Worm (Caenorhabditis elegans): ENCODE results near the gene T28C12.2.

The T28C12.2 gene

DNA sequence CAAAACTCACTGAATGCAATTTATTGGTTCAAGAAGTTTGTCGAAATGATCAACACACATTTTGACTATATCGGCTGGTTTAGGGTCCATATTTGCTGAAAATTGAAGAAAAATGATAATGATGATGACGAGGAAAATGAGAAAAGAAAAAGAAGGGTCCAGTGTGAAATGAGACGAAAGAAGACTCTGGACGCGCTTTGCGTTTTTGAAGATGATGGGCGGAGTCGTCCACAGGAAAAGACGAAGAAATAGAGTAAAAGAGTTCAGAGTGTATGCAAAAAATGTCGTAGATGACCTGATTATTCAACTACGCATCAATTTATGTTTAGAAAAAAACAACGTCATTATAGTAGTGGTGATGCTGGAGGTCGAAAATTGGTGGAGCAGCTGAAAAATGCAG, 45.8 kb downstream of the T28C12.2 start, which contains the start of gene F13H6.5:
TSS of gene F13H6.5 (minus strand) at position 101 of the 400 bp plus-strand sequence.
- no peak for TF ChIP-seq sptf-2 (GFP tag; optimal IDR thresholded peaks at IDR 0.05)
- TF ChIP-seq rec-8 (tag; optimal IDR thresholded peaks at IDR 0.05): no peak
- no peak for TF ChIP-seq sea-2 (GFP tag; IDR thresholded peaks at IDR 0.05)
- TF ChIP-seq madf-10 (tag; optimal IDR thresholded peaks at IDR 0.05): no peak
- no peak for TF ChIP-seq ztf-18 (tag; optimal IDR thresholded peaks at IDR 0.05)
- no peak for TF ChIP-seq unc-130 (GFP tag; optimal IDR thresholded peaks at IDR 0.05)
- no peak for TF ChIP-seq nfya-1 (tag; optimal IDR thresholded peaks at IDR 0.05; ENCODE audit: borderline replicate concordance, insufficient read depth)
- TF ChIP-seq madf-8 (GFP tag; conservative IDR thresholded peaks at IDR 0.05): no peak
- TF ChIP-seq ztf-28 (GFP tag; IDR thresholded peaks at IDR 0.05): no peak
- no peak for TF ChIP-seq nhr-90 (tag; optimal IDR thresholded peaks at IDR 0.05)
- no peak for TF ChIP-seq athp-1 (tag; optimal IDR thresholded peaks at IDR 0.05)

Measured in whole organism, young adult.